Worm (Caenorhabditis elegans) whole organism, young adult: ENCODE results near the gene Y41D4A.6.

Experiments
- B0035.1 ChIP-seq: sonication (generic microtip); optimal IDR thresholded peaks from 2 replicates; lab custom pipeline; 2016; ENCODE audit warnings: missing genetic modification characterization, mild to moderate bottlenecking, missing compliant biosample characterization, missing genotype, missing genetic modification reagents
- F23B12.7 ChIP-seq: sonication (generic microtip); optimal IDR thresholded peaks from 2 replicates; lab custom pipeline; 2017; ENCODE audit warnings: missing genetic modification characterization, mild to moderate bottlenecking, missing compliant biosample characterization, antibody characterized with exemption, moderate library complexity; ENCODE audit not compliant: insufficient read depth
- F49E8.2 ChIP-seq: sonication (generic microtip); optimal IDR thresholded peaks from 3 replicates; lab custom pipeline; 2017; ENCODE audit warnings: missing genetic modification characterization, mild to moderate bottlenecking, missing compliant biosample characterization, antibody characterized with exemption, moderate library complexity; ENCODE audit not compliant: insufficient read depth
- Y56A3A.18 ChIP-seq: fragments of 200-800 bp; sonication (Bioruptor generic); IDR thresholded peaks from 2 replicates; pipeline ENCODE4 v1.3.6; 2022; ENCODE audit warnings: missing genetic modification reagents, missing genetic modification characterization, missing compliant biosample characterization
- Y95B8A.8 ChIP-seq: fragments of 200-800 bp; sonication (Bioruptor generic); IDR thresholded peaks from 2 replicates; pipeline ENCODE4 v1.3.6; 2022; ENCODE audit warnings: missing genetic modification reagents, missing genetic modification characterization, missing compliant biosample characterization
- ama-1 ChIP-seq, 3 experiments: fragments of 150-350 bp in 1 of 3; sonication (generic microtip) in 2 of 3; optimal IDR thresholded peaks; 2 replicates each; lab custom pipeline; 2014 to 2018; ENCODE audit warnings: missing biosample characterization in 2 of 3, missing genetic modification characterization in 2 of 3, missing genetic modification reagents in 2 of 3
- aptf-3 ChIP-seq: fragments of 200-800 bp; sonication (Bioruptor generic); IDR thresholded peaks from 2 replicates; pipeline ENCODE4 v1.3.6; 2022; ENCODE audit warnings: missing genetic modification characterization, missing compliant biosample characterization
- attf-5 ChIP-seq: fragments of 200-800 bp; sonication (Bioruptor generic); optimal IDR thresholded peaks from 2 replicates; lab custom pipeline; 2018; ENCODE audit warnings: mild to moderate bottlenecking, missing genetic modification characterization, missing compliant biosample characterization
- attf-6 ChIP-seq: fragments of 200-800 bp; sonication (Bioruptor generic); IDR thresholded peaks from 2 replicates; pipeline ENCODE4 v1.3.6; 2022; ENCODE audit warnings: missing genetic modification reagents, missing genetic modification characterization, missing compliant biosample characterization
- bed-1 ChIP-seq: fragments of 200-800 bp; sonication (Bioruptor generic); IDR thresholded peaks from 2 replicates; pipeline ENCODE4 v1.3.6; 2022; ENCODE audit warnings: missing genetic modification reagents, missing genetic modification characterization, missing compliant biosample characterization
- ceh-27 ChIP-seq: fragments of 200-800 bp; sonication (Bioruptor generic); optimal IDR thresholded peaks from 2 replicates; lab custom pipeline; 2018; ENCODE audit warnings: mild to moderate bottlenecking, missing genetic modification characterization, moderate library complexity, missing compliant biosample characterization
- ceh-58 ChIP-seq: fragments of 200-800 bp; sonication (Bioruptor generic); IDR thresholded peaks from 2 replicates; pipeline ENCODE4 v1.3.6; 2022; ENCODE audit warnings: missing genetic modification characterization, missing compliant biosample characterization
- chd-7 ChIP-seq: sonication (generic microtip); optimal IDR thresholded peaks from 2 replicates; lab custom pipeline; 2016; ENCODE audit warnings: mild to moderate bottlenecking, missing genetic modification characterization, moderate library complexity, missing compliant biosample characterization
- die-1 ChIP-seq: sonication (generic microtip); optimal IDR thresholded peaks from 2 replicates; lab custom pipeline; 2016; ENCODE audit warnings: missing genotype, mild to moderate bottlenecking, missing genetic modification characterization, missing compliant biosample characterization
- dpl-1 ChIP-seq: fragments of 150-350 bp; optimal IDR thresholded peaks from 2 replicates; lab custom pipeline; 2014; ENCODE audit warnings: missing biosample characterization, missing genetic modification reagents, missing genetic modification characterization
- egl-44 ChIP-seq: fragments of 200-800 bp; sonication (Bioruptor generic); IDR thresholded peaks from 2 replicates; pipeline ENCODE4 v1.3.6; 2022; ENCODE audit warnings: missing genetic modification reagents, missing genetic modification characterization, missing compliant biosample characterization
- egrh-3 ChIP-seq: fragments of 200-800 bp; sonication (Bioruptor generic); IDR thresholded peaks from 2 replicates; pipeline ENCODE4 v1.3.6; 2022; ENCODE audit warnings: missing genetic modification reagents, missing genetic modification characterization, missing compliant biosample characterization
- ekl-4 ChIP-seq: fragments of 200-800 bp; sonication (Bioruptor generic); IDR thresholded peaks from 2 replicates; pipeline ENCODE4 v1.3.6; 2022; ENCODE audit warnings: missing genetic modification reagents, missing genetic modification characterization, missing compliant biosample characterization
- ets-4 ChIP-seq: fragments of 200-800 bp; sonication (Bioruptor generic); optimal IDR thresholded peaks from 2 replicates; lab custom pipeline; 2018; ENCODE audit warnings: mild to moderate bottlenecking, missing genetic modification characterization, missing compliant biosample characterization
- gei-17 ChIP-seq: fragments of 200-800 bp; sonication (Bioruptor generic); optimal IDR thresholded peaks from 2 replicates; lab custom pipeline; 2018; ENCODE audit warnings: mild to moderate bottlenecking, missing genetic modification characterization, missing compliant biosample characterization
- him-1 ChIP-seq: sonication (generic microtip); optimal IDR thresholded peaks from 2 replicates; lab custom pipeline; 2016; ENCODE audit warnings: missing genotype, missing genetic modification reagents, missing genetic modification characterization, missing compliant biosample characterization
- hmg-1.2 ChIP-seq: fragments of 200-800 bp; sonication (Bioruptor generic); IDR thresholded peaks from 2 replicates; pipeline ENCODE4 v1.3.6; 2022; ENCODE audit warnings: missing genetic modification reagents, missing genetic modification characterization, missing compliant biosample characterization
- hrde-1 ChIP-seq: sonication (generic microtip); optimal IDR thresholded peaks from 2 replicates; lab custom pipeline; 2016; ENCODE audit warnings: missing genetic modification characterization, mild to moderate bottlenecking, missing compliant biosample characterization, moderate library complexity, missing genotype, missing genetic modification reagents, borderline replicate concordance
- lin-35 ChIP-seq, 3 experiments: fragments of 150-350 bp in 2 of 3; sonication (generic microtip) in 1 of 3; optimal IDR thresholded peaks; 2 replicates each; lab custom pipeline; 2014 to 2018; ENCODE audit warnings: missing biosample characterization in 3 of 3, missing genetic modification characterization in 3 of 3, missing genetic modification reagents in 3 of 3
- lin-40 ChIP-seq: sonication (generic microtip); optimal IDR thresholded peaks from 2 replicates; lab custom pipeline; 2016; ENCODE audit warnings: missing genetic modification characterization, mild to moderate bottlenecking, missing compliant biosample characterization, missing genotype, missing genetic modification reagents
- lsl-1 ChIP-seq: fragments of 200-800 bp; sonication (Bioruptor generic); optimal IDR thresholded peaks from 2 replicates; lab custom pipeline; 2018; ENCODE audit warnings: mild to moderate bottlenecking, missing genetic modification characterization, moderate library complexity, missing compliant biosample characterization
- madf-10 ChIP-seq: sonication (generic microtip); optimal IDR thresholded peaks from 2 replicates; lab custom pipeline; 2016; ENCODE audit warnings: mild to moderate bottlenecking, missing genetic modification characterization, missing compliant biosample characterization
- madf-8 ChIP-seq: fragments of 200-800 bp; sonication (Bioruptor generic); conservative IDR thresholded peaks from 2 replicates; pipeline ENCODE4 v1.3.6; 2022; ENCODE audit warnings: missing genetic modification reagents, missing genetic modification characterization, missing compliant biosample characterization
- mcd-1 ChIP-seq: fragments of 200-800 bp; sonication (Bioruptor generic); IDR thresholded peaks from 2 replicates; pipeline ENCODE4 v1.3.6; 2022; ENCODE audit warnings: missing genetic modification reagents, missing genetic modification characterization, missing compliant biosample characterization
- mel-28 ChIP-seq: sonication (generic microtip); optimal IDR thresholded peaks from 2 replicates; lab custom pipeline; 2016; ENCODE audit warnings: borderline replicate concordance, mild to moderate bottlenecking, missing genetic modification characterization, missing compliant biosample characterization
- nhr-179 ChIP-seq: sonication (generic microtip); optimal IDR thresholded peaks from 2 replicates; lab custom pipeline; 2016; ENCODE audit warnings: mild to moderate bottlenecking, missing genetic modification characterization, missing compliant biosample characterization
- pha-4 ChIP-seq: fragments of 150-350 bp; sonication (generic microtip); optimal IDR thresholded peaks from 2 replicates; lab custom pipeline; 2014; ENCODE audit warnings: missing biosample characterization, missing genetic modification reagents, missing genetic modification characterization
- rec-8 ChIP-seq, 2 experiments: sonication (generic microtip); optimal IDR thresholded peaks; 2 replicates each; lab custom pipeline; 2016; ENCODE audit warnings: mild to moderate bottlenecking in 2 of 2, missing genetic modification characterization in 2 of 2, missing genetic modification reagents in 2 of 2, missing genotype in 2 of 2, missing biosample characterization in 1 of 2, missing compliant biosample characterization in 1 of 2, moderate library complexity in 1 of 2
- snpc-1.1 ChIP-seq: sonication (generic microtip); optimal IDR thresholded peaks from 2 replicates; lab custom pipeline; 2017; ENCODE audit warnings: missing genetic modification characterization, mild to moderate bottlenecking, missing compliant biosample characterization, antibody characterized with exemption, moderate library complexity, missing genotype, missing genetic modification reagents; ENCODE audit not compliant: insufficient read depth
- snpc-4 ChIP-seq, 5 experiments: fragments of 150-350 bp in 1 of 5; sonication (generic microtip) in 4 of 5; optimal IDR thresholded peaks; 2 replicates each; lab custom pipeline; 2014 to 2018; ENCODE audit warnings: missing genetic modification characterization in 5 of 5, missing biosample characterization in 3 of 5, antibody characterized with exemption in 2 of 5, mild to moderate bottlenecking in 2 of 5, missing compliant biosample characterization in 2 of 5, missing genotype in 2 of 5, moderate library complexity in 2 of 5, missing genetic modification reagents in 1 of 5
- sptf-2 ChIP-seq: fragments of 200-800 bp; sonication (Bioruptor generic); optimal IDR thresholded peaks from 2 replicates; lab custom pipeline; 2018; ENCODE audit warnings: mild to moderate bottlenecking, missing genetic modification characterization, missing compliant biosample characterization
- tbx-9 ChIP-seq: sonication (generic microtip); optimal IDR thresholded peaks from 2 replicates; lab custom pipeline; 2016; ENCODE audit warnings: borderline replicate concordance, missing genetic modification characterization, inconsistent platforms, missing compliant biosample characterization
- xnd-1 ChIP-seq: sonication (generic microtip); optimal IDR thresholded peaks from 2 replicates; lab custom pipeline; 2016; ENCODE audit warnings: missing genotype, missing genetic modification reagents, missing genetic modification characterization, missing compliant biosample characterization
- zfh-2 ChIP-seq: fragments of 200-800 bp; sonication (Bioruptor generic); conservative IDR thresholded peaks from 2 replicates; pipeline ENCODE4 v1.3.6; 2022; ENCODE audit warnings: missing genetic modification reagents, missing genetic modification characterization, missing compliant biosample characterization
- ztf-25 ChIP-seq: fragments of 200-800 bp; sonication (Bioruptor generic); IDR thresholded peaks from 2 replicates; pipeline ENCODE4 v1.3.6; 2022; ENCODE audit warnings: missing genetic modification reagents, missing genetic modification characterization, missing compliant biosample characterization
- ztf-26 ChIP-seq: sonication (generic microtip); optimal IDR thresholded peaks from 2 replicates; lab custom pipeline; 2017; ENCODE audit warnings: missing genetic modification characterization, missing compliant biosample characterization
- ztf-6 ChIP-seq: fragments of 200-800 bp; sonication (Bioruptor generic); IDR thresholded peaks from 2 replicates; pipeline ENCODE4 v1.3.6; 2022; ENCODE audit warnings: missing genetic modification reagents, missing genetic modification characterization, missing compliant biosample characterization

Gene Y41D4A.6

ce11 chrIV:1709695-1710315 lies 35.5 kb downstream of the Y41D4A.6 start, which contains the start of the genes pbs-1 and K08D12.3 (continued):
- TF ChIP-seq lsl-1 (peak; percentile 58), pha-4 (tag; lab: Kevin White, UChicago) (peak; percentile 74), chd-7 (no peak), mcd-1 (GFP tag; lab: Robert Waterston, UW) (peak; percentile 87), Y56A3A.18 (GFP tag; lab: Robert Waterston, UW) (no peak), attf-5 (GFP tag; lab: Kevin White, UChicago) (peak; percentile 16), lin-40 (tag; lab: Kevin White, UChicago) (peak; percentile 78)

- TF ChIP-seq zfh-2 (GFP tag; lab: Robert Waterston, UW), result peak; percentile 85
- TF ChIP-seq ztf-25, result no peak
- TF ChIP-seq him-1 (tag; lab: Kevin White, UChicago), result no peak
- peak; percentile 82; the same call in 1 of the 2 replicates for TF ChIP-seq egrh-3 (GFP tag; lab: Robert Waterston, UW)
- TF ChIP-seq F49E8.2, result no peak
- TF ChIP-seq die-1 (tag; lab: Kevin White, UChicago), result no peak
- TF ChIP-seq hrde-1 (tag; lab: Kevin White, UChicago), result no peak
- TF ChIP-seq ztf-6, result no peak
- no peak for TF ChIP-seq attf-6 (GFP tag; lab: Robert Waterston, UW)
- TF ChIP-seq gei-17 (GFP tag; lab: Kevin White, UChicago), result no peak
- TF ChIP-seq dpl-1 (GFP tag; lab: Kevin White, UChicago), result no peak
- no peak for TF ChIP-seq ama-1 (optimal IDR thresholded peaks at IDR 0.05; lab: Kevin White, UChicago)
- TF ChIP-seq ama-1 (GFP tag; optimal IDR thresholded peaks at IDR 0.05; lab: Kevin White, UChicago), result no peak
- TF ChIP-seq, all 124 proteins: peak for 2
These were observed 36.3 kb downstream of the Y41D4A.6 start for ce11 chrIV:1709002-1709401.

ce11 chrIV:1708426-1708826 lies 36.9 kb downstream of the Y41D4A.6 start:
- TF ChIP-seq ztf-26 (tag; lab: Kevin White, UChicago) (no peak), aptf-3 (0 out of 2 replicates have a peak, but pooled peaks have one; percentile 16), ceh-58 (GFP tag; lab: Robert Waterston, UW) (no peak), ama-1 (optimal IDR thresholded peaks at IDR 0.05; lab: Kevin White, UChicago) (no peak), ama-1 (GFP tag; optimal IDR thresholded peaks at IDR 0.05; lab: Kevin White, UChicago) (no peak), attf-6 (GFP tag; lab: Robert Waterston, UW) (peak; percentile 51; the same call in 1 of the 2 replicates), lin-35 (GFP tag; optimal IDR thresholded peaks at IDR 0.05; lab: Kevin White, UChicago) (no peak), madf-10 (no peak), egrh-3 (GFP tag; lab: Robert Waterston, UW) (no peak), bed-1 (no peak), xnd-1 (tag; lab: Kevin White, UChicago) (no peak), sptf-2 (GFP tag; lab: Kevin White, UChicago) (no peak), snpc-4 (GFP tag; optimal IDR thresholded peaks at IDR 0.05; lab: Kevin White, UChicago) (peak; percentile 16), snpc-4 (tag; optimal IDR thresholded peaks at IDR 0.05; lab: Kevin White, UChicago) (no peak), egl-44 (GFP tag; lab: Robert Waterston, UW) (0 out of 2 replicates have a peak, but pooled peaks have one; percentile 9), mel-28 (no peak), ekl-4 (GFP tag; lab: Robert Waterston, UW) (peak; percentile 76), B0035.1 (tag; lab: Kevin White, UChicago) (no peak), hmg-1.2 (peak; percentile 40), chd-7 (peak; percentile 35), F23B12.7 (no peak), ceh-27 (GFP tag; lab: Kevin White, UChicago) (no peak), Y95B8A.8 (GFP tag; lab: Robert Waterston, UW) (peak; percentile 61; the same call in 1 of the 2 replicates), nhr-179 (tag; lab: Kevin White, UChicago) (no peak), snpc-1.1 (no peak), rec-8 (tag; optimal IDR thresholded peaks at IDR 0.05; lab: Kevin White, UChicago) (no peak), tbx-9 (tag; lab: Kevin White, UChicago) (no peak), ets-4 (GFP tag; lab: Kevin White, UChicago) (no peak), madf-8 (no peak), die-1 (tag; lab: Kevin White, UChicago) (peak; percentile 34)
